Fruit fly (Drosophila melanogaster) whole organism, embryonic: Measurements from ENCODE around the gene CG42237.
A peak's percentile ranks its signal among the peaks of the same experiment; 100 is the strongest.

Experiments used
- B-H1 ChIP-seq: fragments of 200-800 bp; sonication (Bioruptor generic); IDR thresholded peaks from 3 replicates; pipeline ENCODE4 v1.3.6; 2022; ENCODE audit warnings: missing biosample characterization, missing genetic modification characterization
- CG1024 ChIP-seq: fragments of 200-800 bp; sonication (Bioruptor generic); IDR thresholded peaks from 2 replicates; pipeline ENCODE4 v1.3.6; 2022; ENCODE audit warnings: missing biosample characterization, missing genetic modification characterization
- CG10267 ChIP-seq: fragments of 200-800 bp; sonication (Bioruptor generic); optimal IDR thresholded peaks from 2 replicates; lab custom pipeline; 2018; ENCODE audit warnings: missing biosample characterization, mild to moderate bottlenecking, missing genetic modification characterization, moderate library complexity
- CG12391 ChIP-seq: fragments of 200-800 bp; sonication (Bioruptor generic); optimal IDR thresholded peaks from 3 replicates; lab custom pipeline; 2018; ENCODE audit warnings: missing biosample characterization, mild to moderate bottlenecking, missing genetic modification characterization, moderate library complexity
- CG14667 ChIP-seq: fragments of 200-800 bp; sonication (Bioruptor generic); IDR thresholded peaks from 2 replicates; pipeline ENCODE4 v1.3.6; 2022; ENCODE audit warnings: missing biosample characterization, missing genetic modification characterization
- CG17328 ChIP-seq: fragments of 200-800 bp; sonication (Bioruptor generic); IDR thresholded peaks from 2 replicates; pipeline ENCODE4 v1.3.6; 2022; ENCODE audit warnings: missing biosample characterization, missing genetic modification characterization
- CG17829 ChIP-seq: fragments of 200-800 bp; optimal IDR thresholded peaks from 2 replicates; lab custom pipeline; 2019; ENCODE audit warnings: missing biosample characterization, mild to moderate bottlenecking, missing genetic modification characterization, moderate library complexity
- CG18476 ChIP-seq: fragments of 200-800 bp; sonication (Bioruptor generic); optimal IDR thresholded peaks from 2 replicates; lab custom pipeline; 2016; ENCODE audit warnings: missing biosample characterization, mild to moderate bottlenecking, missing genetic modification characterization
- CG3163 ChIP-seq: fragments of 200-800 bp; sonication (Bioruptor generic); optimal IDR thresholded peaks from 3 replicates; lab custom pipeline; 2016; ENCODE audit warnings: missing biosample characterization, missing genetic modification characterization
- CG3407 ChIP-seq: fragments of 200-800 bp; sonication (Bioruptor generic); optimal IDR thresholded peaks from 2 replicates; lab custom pipeline; 2018; ENCODE audit warnings: missing biosample characterization, mild to moderate bottlenecking, missing genetic modification characterization
- CG4282 ChIP-seq: fragments of 200-800 bp; sonication (Bioruptor generic); optimal IDR thresholded peaks from 2 replicates; lab custom pipeline; 2016; ENCODE audit warnings: missing biosample characterization, missing genetic modification characterization
- CG4424 ChIP-seq: fragments of 200-800 bp; sonication (Bioruptor generic); optimal IDR thresholded peaks from 3 replicates; lab custom pipeline; 2016; ENCODE audit warnings: missing biosample characterization, missing genetic modification characterization
- CG6272 ChIP-seq: fragments of 200-800 bp; sonication (Bioruptor generic); IDR thresholded peaks from 2 replicates; pipeline ENCODE4 v1.3.6; 2022; ENCODE audit warnings: missing biosample characterization, missing genetic modification characterization
- CG6791 ChIP-seq: fragments of 200-800 bp; sonication (Bioruptor generic); IDR thresholded peaks from 3 replicates; pipeline ENCODE4 v1.3.6; 2022; ENCODE audit warnings: missing biosample characterization, missing genetic modification characterization; ENCODE audit not compliant: partially characterized antibody
- CG8089 ChIP-seq: fragments of 200-800 bp; sonication (Bioruptor generic); optimal IDR thresholded peaks from 3 replicates; lab custom pipeline; 2016; ENCODE audit warnings: missing biosample characterization, missing genetic modification characterization
- CG8478 ChIP-seq: fragments of >200 bp; optimal IDR thresholded peaks from 2 replicates; lab custom pipeline; 2018
- CG9727 ChIP-seq: fragments of 200-800 bp; sonication (Bioruptor generic); optimal IDR thresholded peaks from 3 replicates; lab custom pipeline; 2017; ENCODE audit warnings: missing biosample characterization, mild to moderate bottlenecking, missing genetic modification characterization
- Dad ChIP-seq: fragments of 200-800 bp; sonication (Bioruptor generic); optimal IDR thresholded peaks from 3 replicates; lab custom pipeline; 2016; ENCODE audit warnings: missing biosample characterization, missing genetic modification characterization
- Drgx ChIP-seq: fragments of 200-800 bp; sonication (Bioruptor generic); IDR thresholded peaks from 2 replicates; pipeline ENCODE4 v1.3.6; 2022; ENCODE audit warnings: missing biosample characterization, missing genetic modification characterization
- Ets65A ChIP-seq: fragments of 200-800 bp; sonication (Bioruptor generic); peaks from one replicate; lab custom pipeline; 2016; ENCODE audit warnings: missing biosample characterization, missing genetic modification characterization
- H15 ChIP-seq: fragments of 200-800 bp; sonication (Bioruptor generic); IDR thresholded peaks from 3 replicates; pipeline ENCODE4 v1.3.6; 2022; ENCODE audit warnings: missing biosample characterization, missing genetic modification characterization
- NFAT ChIP-seq: fragments of 200-800 bp; sonication (Bioruptor generic); IDR thresholded peaks from 2 replicates; pipeline ENCODE4 v1.3.6; 2022; ENCODE audit warnings: missing biosample characterization, missing genetic modification characterization
- NK7.1 ChIP-seq: fragments of 200-800 bp; sonication (Bioruptor generic); optimal IDR thresholded peaks from 3 replicates; lab custom pipeline; 2016; ENCODE audit warnings: missing biosample characterization, missing genetic modification characterization
- Poxn ChIP-seq: fragments of 200-800 bp; sonication (Bioruptor generic); IDR thresholded peaks from 2 replicates; pipeline ENCODE4 v1.3.6; 2022; ENCODE audit warnings: missing biosample characterization, missing genetic modification characterization
- Trl ChIP-seq, 3 experiments: fragments of >200 bp in 2 of 3; fragments of 200-800 bp in 1 of 3; sonication (Bioruptor generic) in 1 of 3; optimal IDR thresholded peaks; 2 replicates in 1 of 3; 3 replicates in 2 of 3; lab custom pipeline; 2016 to 2017; ENCODE audit warnings: missing biosample characterization in 1 of 3, missing genetic modification characterization in 1 of 3
- Xrp1 ChIP-seq: fragments of 200-800 bp; sonication (Bioruptor generic); IDR thresholded peaks from 2 replicates; pipeline ENCODE4 v1.3.6; 2022; ENCODE audit warnings: missing biosample characterization, missing genetic modification characterization
- YL-1 ChIP-seq: fragments of 200-800 bp; sonication (Bioruptor generic); optimal IDR thresholded peaks from 3 replicates; lab custom pipeline; 2017; ENCODE audit warnings: missing biosample characterization, mild to moderate bottlenecking, missing genetic modification characterization
- al ChIP-seq: fragments of 200-800 bp; sonication (Bioruptor generic); IDR thresholded peaks from 2 replicates; pipeline ENCODE4 v1.3.6; 2022; ENCODE audit warnings: missing biosample characterization, missing genetic modification characterization
- ase ChIP-seq: fragments of 200-800 bp; sonication (Bioruptor generic); IDR thresholded peaks from 3 replicates; pipeline ENCODE4 v1.3.6; 2022; ENCODE audit warnings: missing biosample characterization, missing genetic modification characterization
- bab2 ChIP-seq: fragments of 200-800 bp; sonication (Bioruptor generic); optimal IDR thresholded peaks from 2 replicates; lab custom pipeline; 2016; ENCODE audit warnings: missing biosample characterization, missing genetic modification characterization
- bsh ChIP-seq, 2 experiments: fragments of 200-800 bp; sonication (Bioruptor generic); optimal IDR thresholded peaks; 2 replicates each; lab custom pipeline; 2017 to 2018; ENCODE audit warnings: mild to moderate bottlenecking in 2 of 2, missing biosample characterization in 2 of 2, missing genetic modification characterization in 2 of 2, moderate library complexity in 1 of 2
- ci ChIP-seq: fragments of 200-800 bp; sonication (Bioruptor generic); IDR thresholded peaks from 3 replicates; pipeline ENCODE4 v1.3.6; 2022; ENCODE audit warnings: missing biosample characterization, missing genetic modification characterization
- ewg ChIP-seq: fragments of 200-800 bp; sonication (Bioruptor generic); optimal IDR thresholded peaks from 3 replicates; lab custom pipeline; 2017; ENCODE audit warnings: mild to moderate bottlenecking, missing biosample characterization, missing genetic modification reagents, missing genetic modification characterization
- gfzf ChIP-seq: fragments of 200-800 bp; sonication (Bioruptor generic); optimal IDR thresholded peaks from 2 replicates; lab custom pipeline; 2016; ENCODE audit warnings: missing biosample characterization, mild to moderate bottlenecking, missing genetic modification characterization, moderate library complexity
- her ChIP-seq: fragments of 200-800 bp; sonication (Bioruptor generic); optimal IDR thresholded peaks from 2 replicates; lab custom pipeline; 2016; ENCODE audit warnings: missing biosample characterization, missing genetic modification characterization
- jing ChIP-seq: fragments of 200-800 bp; sonication (Bioruptor generic); optimal IDR thresholded peaks from 2 replicates; lab custom pipeline; 2018; ENCODE audit warnings: missing biosample characterization, mild to moderate bottlenecking, missing genetic modification characterization
- jumu ChIP-seq: fragments of 200-800 bp; sonication (Bioruptor generic); optimal IDR thresholded peaks from 3 replicates; lab custom pipeline; 2016; ENCODE audit warnings: missing biosample characterization, missing genetic modification characterization
- nerfin-2 ChIP-seq: fragments of 200-800 bp; sonication (Bioruptor generic); IDR thresholded peaks from 2 replicates; pipeline ENCODE4 v1.3.6; 2022; ENCODE audit warnings: missing biosample characterization, missing genetic modification characterization; ENCODE audit not compliant: partially characterized antibody
- onecut ChIP-seq: fragments of 200-800 bp; sonication (Bioruptor generic); IDR thresholded peaks from 2 replicates; pipeline ENCODE4 v1.3.6; 2022; ENCODE audit warnings: missing biosample characterization, missing genetic modification characterization
- org-1 ChIP-seq: fragments of 200-800 bp; sonication (Bioruptor generic); optimal IDR thresholded peaks from 2 replicates; lab custom pipeline; 2017; ENCODE audit warnings: missing biosample characterization, missing genetic modification characterization
- pb ChIP-seq: fragments of 200-800 bp; sonication (Bioruptor generic); optimal IDR thresholded peaks from 3 replicates; lab custom pipeline; 2016; ENCODE audit warnings: missing biosample characterization, missing genetic modification characterization
- pita ChIP-seq: fragments of 200-800 bp; sonication (Bioruptor generic); optimal IDR thresholded peaks from 2 replicates; lab custom pipeline; 2017; ENCODE audit warnings: missing biosample characterization, mild to moderate bottlenecking, missing genetic modification characterization
- prd ChIP-seq, 3 experiments: fragments of >200 bp in 2 of 3; fragments of 200-800 bp in 1 of 3; sonication (Bioruptor generic) in 1 of 3; optimal IDR thresholded peaks in 2 of 3; IDR thresholded peaks in 1 of 3; 2 replicates in 2 of 3; 3 replicates in 1 of 3; pipeline versions ENCODE4 v1.3.6 to Lab custom; 2017 to 2022; ENCODE audit warnings: missing biosample characterization in 1 of 3, missing genetic modification characterization in 1 of 3
- pum ChIP-seq: fragments of 200-800 bp; sonication (Bioruptor generic); optimal IDR thresholded peaks from 2 replicates; lab custom pipeline; 2016; ENCODE audit warnings: missing biosample characterization, missing genetic modification characterization
- ro ChIP-seq: fragments of 200-800 bp; sonication (Bioruptor generic); IDR thresholded peaks from 2 replicates; pipeline ENCODE4 v1.3.6; 2022; ENCODE audit warnings: missing biosample characterization, missing genetic modification characterization
- sisA ChIP-seq: fragments of 200-800 bp; sonication (Bioruptor generic); IDR thresholded peaks from 2 replicates; pipeline ENCODE4 v1.3.6; 2022; ENCODE audit warnings: missing biosample characterization, missing genetic modification characterization
- tgo ChIP-seq: fragments of 200-800 bp; sonication (Bioruptor generic); IDR thresholded peaks from 3 replicates; pipeline ENCODE4 v1.3.6; 2022; ENCODE audit warnings: missing biosample characterization, missing genetic modification characterization
- twi ChIP-seq: fragments of 200-800 bp; optimal IDR thresholded peaks from 2 replicates; lab custom pipeline; 2019; ENCODE audit warnings: missing biosample characterization, mild to moderate bottlenecking, missing genetic modification characterization, moderate library complexity
- vvl ChIP-seq: fragments of 200-800 bp; sonication (Bioruptor generic); IDR thresholded peaks from 2 replicates; pipeline ENCODE4 v1.3.6; 2022; ENCODE audit warnings: missing biosample characterization, missing genetic modification characterization

CG42237 gene

DNA sequence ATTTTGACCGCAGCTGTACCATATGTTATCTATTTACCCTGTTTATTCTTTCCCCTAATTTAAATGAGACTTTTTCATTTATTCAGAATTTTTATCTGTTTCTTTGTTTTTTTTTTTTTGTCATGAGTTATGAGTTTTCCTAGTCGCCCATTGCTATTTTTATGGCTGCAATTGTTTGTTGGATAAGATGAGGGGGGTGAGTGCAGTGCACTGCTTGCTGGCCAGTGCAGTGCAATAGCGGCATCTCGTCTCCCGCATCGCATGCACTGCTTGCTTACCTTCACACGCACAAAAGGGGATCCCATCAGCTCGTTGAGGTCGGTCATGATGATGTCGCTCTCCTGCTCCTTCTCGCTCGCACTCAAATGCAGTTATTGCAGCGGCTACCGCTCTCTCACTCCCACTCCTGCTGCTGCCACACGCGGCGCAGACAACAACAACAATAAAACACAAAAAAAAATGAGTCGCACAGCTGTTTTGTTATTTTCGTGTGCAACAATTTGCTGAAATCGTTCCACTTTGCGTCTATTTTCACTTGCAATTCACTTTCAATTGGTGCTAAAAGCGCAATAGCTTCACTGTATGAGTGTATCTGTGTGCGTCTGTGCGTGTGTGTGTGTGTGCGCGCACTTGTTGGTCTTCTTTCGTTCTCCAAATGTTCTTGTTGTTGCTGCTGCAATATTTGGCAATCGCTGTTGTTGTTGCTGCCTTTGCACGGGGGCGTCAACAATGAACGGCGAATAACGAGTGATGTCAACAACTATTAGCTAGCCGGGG, 13.2 kb downstream of the CG42237 start:
- TF ChIP-seq NFAT (GFP tag; lab: Robert Waterston, UW) (no peak), tgo (GFP tag; lab: Robert Waterston, UW) (peak; percentile 34; the same call in 1 of the 3 replicates), ci (GFP tag; lab: Robert Waterston, UW) (peak; percentile 84), twi (peak; percentile 27), CG12391 (tag; lab: Kevin White, UChicago) (peak; percentile 39), nerfin-2 (GFP tag; lab: Robert Waterston, UW) (no peak), ase (GFP tag; lab: Robert Waterston, UW) (peak; percentile 46; the same call in 1 of the 3 replicates), Poxn (GFP tag; lab: Robert Waterston, UW) (no peak), ewg (GFP tag; lab: Kevin White, UChicago) (peak; percentile 23), bab2 (GFP tag; lab: Kevin White, UChicago) (peak; percentile 19), CG6791 (GFP tag; lab: Robert Waterston, UW) (0 out of 3 replicates have a peak, but pooled peaks have one; percentile 31), her (GFP tag; lab: Kevin White, UChicago) (no peak), pum (GFP tag; lab: Kevin White, UChicago) (peak; percentile 50), Trl (optimal IDR thresholded peaks at IDR 0.05; lab: Kevin White, UChicago) (peak in 1 of 2 experiments; percentile 20), Trl (GFP tag; optimal IDR thresholded peaks at IDR 0.05; lab: Kevin White, UChicago) (peak; percentile 1), CG8478 (lab: Kevin White, UChicago) (peak; percentile 88), B-H1 (peak; percentile 37; the same call in 1 of the 3 replicates), prd (optimal IDR thresholded peaks at IDR 0.05; lab: Kevin White, UChicago) (no peak), prd (GFP tag; IDR thresholded peaks at IDR 0.05; lab: Robert Waterston, UW) (peak; percentile 43; the same call in 1 of the 3 replicates), CG1024 (peak; percentile 40; the same call in 1 of the 2 replicates), pita (no peak), sisA (GFP tag; lab: Robert Waterston, UW) (peak; percentile 38; the same call in 1 of the 2 replicates), CG17829 (tag; lab: Kevin White, UChicago) (peak; percentile 34), Ets65A (GFP tag; lab: Kevin White, UChicago) (peak; percentile 87), NK7.1 (GFP tag; lab: Kevin White, UChicago) (no peak), jumu (GFP tag; lab: Kevin White, UChicago) (peak; percentile 40), CG4282 (GFP tag; lab: Kevin White, UChicago) (no peak), CG10267 (tag; lab: Kevin White, UChicago) (peak; percentile 17), CG17328 (GFP tag; lab: Robert Waterston, UW) (peak; percentile 70), CG14667 (GFP tag; lab: Robert Waterston, UW) (peak; percentile 34; the same call in 1 of the 2 replicates), CG4424 (GFP tag; lab: Kevin White, UChicago) (peak; percentile 49), YL-1 (GFP tag; lab: Kevin White, UChicago) (no peak), ro (GFP tag; lab: Robert Waterston, UW) (peak; percentile 43; the same call in 1 of the 2 replicates), Dad (GFP tag; lab: Kevin White, UChicago) (peak; percentile 4), CG3163 (GFP tag; lab: Kevin White, UChicago) (peak; percentile 28), Drgx (GFP tag; lab: Robert Waterston, UW) (peak; percentile 47; the same call in 1 of the 2 replicates), al (GFP tag; lab: Robert Waterston, UW) (no peak), pb (GFP tag; lab: Kevin White, UChicago) (peak; percentile 35), CG18476 (no peak), org-1 (GFP tag; lab: Kevin White, UChicago) (no peak), onecut (0 out of 2 replicates have a peak, but pooled peaks have one; percentile 18), Xrp1 (peak; percentile 76), CG8089 (peak; percentile 24), H15 (GFP tag; lab: Robert Waterston, UW) (no peak), CG9727 (GFP tag; lab: Kevin White, UChicago) (peak; percentile 11), vvl (GFP tag; lab: Robert Waterston, UW) (peak; percentile 72), CG3407 (GFP tag; lab: Kevin White, UChicago) (peak; percentile 3), jing (GFP tag; lab: Kevin White, UChicago) (no peak), gfzf (GFP tag; lab: Kevin White, UChicago) (no peak), CG6272 (GFP tag; lab: Robert Waterston, UW) (no peak), bsh (GFP tag; optimal IDR thresholded peaks at IDR 0.05; lab: Kevin White, UChicago) (peak in 1 of 2 experiments; percentile 58)
